Fruit fly (Drosophila melanogaster): ENCODE results near the gene CG13038.

The CG13038 gene

dm6 chr3L:16279987-16280454 lies 47.7 kb downstream of the CG13038 start, which contains the start of gene CG13064:
CG13064 (plus strand) TSS chr3L:16280404.
- TF ChIP-seq dsx (GFP tag; optimal IDR thresholded peaks at IDR 0.05; ENCODE audit: poor library complexity, severe bottlenecking) = peak; percentile 55
- TF ChIP-seq ss (GFP tag; optimal IDR thresholded peaks at IDR 0.05) = peak in 1 of 2 experiments; percentile 63
- peak; percentile 47 for TF ChIP-seq Eip75B (GFP tag; optimal IDR thresholded peaks at IDR 0.05)
- TF ChIP-seq Lpt (GFP tag; optimal IDR thresholded peaks at IDR 0.05) = peak; percentile 8
- no peak for TF ChIP-seq acj6 (GFP tag; optimal IDR thresholded peaks at IDR 0.05)
- no peak for TF ChIP-seq CG11294 (GFP tag; IDR thresholded peaks at IDR 0.05)
- TF ChIP-seq CG8319 (GFP tag; optimal IDR thresholded peaks at IDR 0.05) = no peak
- TF ChIP-seq Hr4 (GFP tag; optimal IDR thresholded peaks at IDR 0.05) = no peak
- peak; percentile 53 for TF ChIP-seq Eip78C (GFP tag)
- TF ChIP-seq Sox102F (GFP tag; optimal IDR thresholded peaks at IDR 0.05) = peak; percentile 19

- TF ChIP-seq Sox14 (GFP tag; optimal IDR thresholded peaks at IDR 0.05) (no peak), CG3919 (GFP tag; optimal IDR thresholded peaks at IDR 0.05) (no peak), Sox102F (GFP tag; optimal IDR thresholded peaks at IDR 0.05) (no peak), CG10631 (GFP tag; optimal IDR thresholded peaks at IDR 0.05) (no peak), CG3032 (tag; optimal IDR thresholded peaks at IDR 0.05) (no peak), CG8119 (GFP tag; IDR thresholded peaks at IDR 0.05) (no peak), CG6163 (GFP tag; IDR thresholded peaks at IDR 0.05) (no peak), lz (GFP tag; optimal IDR thresholded peaks at IDR 0.05) (no peak)
Measured at dm6 chr3L:16279171-16279570, 48.5 kb downstream of the CG13038 start, which contains the start of gene CG13050. CG13050 (minus strand) TSS chr3L:16279271.

Measured in whole organism, prepupa.